2 fruit fly cellular contexts compared by ENCODE assay signal in the genomic region with DNA sequence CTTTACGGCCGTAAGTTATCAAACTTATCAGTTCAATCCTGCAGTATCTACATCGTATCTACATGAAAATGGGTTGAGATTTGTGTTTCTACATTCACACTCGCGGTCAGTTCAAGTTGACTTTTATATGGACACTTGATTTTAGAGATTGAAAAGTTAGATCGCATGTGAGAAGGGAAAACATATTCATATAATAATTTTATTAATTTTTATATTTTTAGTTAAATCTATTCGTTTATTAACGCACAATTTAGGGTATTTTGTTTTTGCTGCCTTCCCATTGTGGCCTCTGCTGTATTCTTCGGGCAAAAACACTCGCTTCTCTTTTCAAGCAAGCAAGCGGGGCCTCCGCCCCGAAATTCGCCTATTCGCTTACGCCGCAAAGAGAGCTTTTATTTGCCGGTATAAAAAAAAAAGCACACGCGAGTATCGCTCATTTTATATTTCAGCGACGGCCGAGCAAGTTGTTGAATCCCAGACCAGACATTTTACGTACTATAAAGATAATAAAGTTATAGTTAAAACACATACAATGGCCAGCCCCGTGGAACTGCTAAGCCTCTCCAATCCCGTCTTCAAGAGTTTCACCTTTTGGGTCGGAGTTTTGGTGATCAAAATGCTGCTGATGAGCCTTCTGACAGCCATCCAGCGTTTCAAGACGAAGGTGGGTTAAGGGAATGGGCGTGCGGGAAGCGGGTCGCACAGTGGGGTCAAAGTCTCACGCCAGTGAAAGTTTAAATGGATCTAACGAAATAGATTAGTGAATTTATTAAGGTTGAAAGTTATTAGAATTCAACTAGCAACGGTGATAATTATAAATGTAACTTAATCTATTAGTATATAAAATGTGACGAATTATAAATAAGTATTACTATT.
TF ChIP-seq lines count a peak whose summit lies in the region.

No protein-coding gene starts in this region.

TF ChIP-seq in whole organism, embryonic, 481 proteins besides CTCF, POLR2A, EP300 and RAD21 (continued from another document and continues in another):
- TF ChIP-seq CrebB (tag; optimal IDR thresholded peaks at IDR 0.05; lab: Kevin White, UChicago) (peak; percentile 75), CG18619 (GFP tag; optimal IDR thresholded peaks at IDR 0.05; lab: Kevin White, UChicago) (peak; percentile 80), CG30431 (GFP tag; optimal IDR thresholded peaks at IDR 0.05; lab: Kevin White, UChicago) (peak; percentile 67), CG9932 (GFP tag; IDR thresholded peaks at IDR 0.05; lab: Robert Waterston, UW) (peak; percentile 91), CG4404 (GFP tag; IDR thresholded peaks at IDR 0.05; lab: Robert Waterston, UW) (peak; percentile 74), chinmo (GFP tag; IDR thresholded peaks at IDR 0.05; lab: Robert Waterston, UW; ENCODE audit: partially characterized antibody) (0 out of 4 replicates have a peak, but pooled peaks have one; percentile 51), Xrp1 (GFP tag; IDR thresholded peaks at IDR 0.05; lab: Robert Waterston, UW) (peak; percentile 93), ewg (GFP tag; optimal IDR thresholded peaks at IDR 0.05; lab: Kevin White, UChicago) (peak; percentile 78), knrl (GFP tag; IDR thresholded peaks at IDR 0.05; lab: Robert Waterston, UW; ENCODE audit: partially characterized antibody) (0 out of 3 replicates have a peak, but pooled peaks have one; percentile 33), C15 (GFP tag; IDR thresholded peaks at IDR 0.05; lab: Robert Waterston, UW) (peak; percentile 76; the same call in 2 of the 3 replicates), CG17802 (tag; optimal IDR thresholded peaks at IDR 0.05; lab: Kevin White, UChicago) (peak; percentile 54), Sox102F (GFP tag; optimal IDR thresholded peaks at IDR 0.05; lab: Kevin White, UChicago) (peak; percentile 94), br (optimal IDR thresholded peaks at IDR 0.05; lab: Kevin White, UChicago) (no peak), ATbp (GFP tag; optimal IDR thresholded peaks at IDR 0.05; lab: Kevin White, UChicago) (peak; percentile 87), Bdp1 (GFP tag; optimal IDR thresholded peaks at IDR 0.05; lab: Kevin White, UChicago) (no peak), CG18011 (GFP tag; optimal IDR thresholded peaks at IDR 0.05; lab: Kevin White, UChicago) (peak; percentile 54), D (optimal IDR thresholded peaks at IDR 0.05; lab: Kevin White, UChicago) (no peak), D (GFP tag; optimal IDR thresholded peaks at IDR 0.05; lab: Kevin White, UChicago) (peak; percentile 80), pb (GFP tag; optimal IDR thresholded peaks at IDR 0.05; lab: Kevin White, UChicago) (no peak), Dip2 (GFP tag; IDR thresholded peaks at IDR 0.05; lab: Robert Waterston, UW) (no peak), CG17186 (GFP tag; optimal IDR thresholded peaks at IDR 0.05; lab: Kevin White, UChicago) (peak; percentile 46), salm (tag; optimal IDR thresholded peaks at IDR 0.05; lab: Kevin White, UChicago) (peak; percentile 91), ash1 (GFP tag; optimal IDR thresholded peaks at IDR 0.05; lab: Kevin White, UChicago) (no peak), CG3847 (GFP tag; IDR thresholded peaks at IDR 0.05; lab: Robert Waterston, UW) (peak; percentile 85), CG5180 (GFP tag; optimal IDR thresholded peaks at IDR 0.05; lab: Kevin White, UChicago) (peak; percentile 75), pfk (GFP tag; optimal IDR thresholded peaks at IDR 0.05; lab: Kevin White, UChicago) (peak; percentile 8), nau (GFP tag; optimal IDR thresholded peaks at IDR 0.05; lab: Kevin White, UChicago) (peak; percentile 81), CG12219 (GFP tag; optimal IDR thresholded peaks at IDR 0.05; lab: Kevin White, UChicago) (peak; percentile 82), nom (GFP tag; optimal IDR thresholded peaks at IDR 0.05; lab: Kevin White, UChicago) (peak; percentile 82), CG2129 (GFP tag; IDR thresholded peaks at IDR 0.05; lab: Robert Waterston, UW; ENCODE audit: partially characterized antibody) (no peak), CG10543 (GFP tag; optimal IDR thresholded peaks at IDR 0.05; lab: Kevin White, UChicago) (peak; percentile 85), CG3281 (GFP tag; optimal IDR thresholded peaks at IDR 0.05; lab: Kevin White, UChicago) (peak; percentile 92), CG12769 (tag; optimal IDR thresholded peaks at IDR 0.05; lab: Kevin White, UChicago) (peak; percentile 30), Mad (GFP tag; optimal IDR thresholded peaks at IDR 0.05; lab: Kevin White, UChicago) (peak; percentile 22), Opbp (GFP tag; IDR thresholded peaks at IDR 0.05; lab: Robert Waterston, UW; ENCODE audit: partially characterized antibody) (no peak), dati (GFP tag; IDR thresholded peaks at IDR 0.05; lab: Robert Waterston, UW) (no peak), Chrac-16 (GFP tag; optimal IDR thresholded peaks at IDR 0.05; lab: Kevin White, UChicago) (peak; percentile 70), her (GFP tag; optimal IDR thresholded peaks at IDR 0.05; lab: Kevin White, UChicago) (no peak), ac (GFP tag; optimal IDR thresholded peaks at IDR 0.05; lab: Kevin White, UChicago) (peak; percentile 57), CG7987 (GFP tag; optimal IDR thresholded peaks at IDR 0.05; lab: Kevin White, UChicago) (peak; percentile 48), MESR4 (GFP tag; optimal IDR thresholded peaks at IDR 0.05; lab: Kevin White, UChicago) (peak; percentile 18), Hsf (GFP tag; optimal IDR thresholded peaks at IDR 0.05; lab: Kevin White, UChicago) (peak; percentile 32), vfl (GFP tag; optimal IDR thresholded peaks at IDR 0.05; lab: Kevin White, UChicago) (no peak), sima (GFP tag; optimal IDR thresholded peaks at IDR 0.05; lab: Kevin White, UChicago) (no peak), Side (GFP tag; optimal IDR thresholded peaks at IDR 0.05; lab: Kevin White, UChicago) (no peak), CG3726 (GFP tag; IDR thresholded peaks at IDR 0.05; lab: Robert Waterston, UW) (0 out of 3 replicates have a peak, but pooled peaks have one; percentile 66), Scr (GFP tag; IDR thresholded peaks at IDR 0.05; lab: Robert Waterston, UW; ENCODE audit: partially characterized antibody) (no peak), CG8924 (tag; optimal IDR thresholded peaks at IDR 0.05; lab: Kevin White, UChicago) (peak; percentile 93), corto (GFP tag; optimal IDR thresholded peaks at IDR 0.05; lab: Kevin White, UChicago) (peak; percentile 71), Ada2b (GFP tag; IDR thresholded peaks at IDR 0.05; lab: Robert Waterston, UW) (peak; percentile 91), CG6654 (GFP tag; optimal IDR thresholded peaks at IDR 0.05; lab: Kevin White, UChicago) (peak; percentile 67), CG16815 (GFP tag; optimal IDR thresholded peaks at IDR 0.05; lab: Kevin White, UChicago) (peak; percentile 73), CG6765 (GFP tag; optimal IDR thresholded peaks at IDR 0.05; lab: Kevin White, UChicago) (peak; percentile 84), ci (GFP tag; IDR thresholded peaks at IDR 0.05; lab: Robert Waterston, UW) (peak; percentile 95), CG11696 (GFP tag; IDR thresholded peaks at IDR 0.05; lab: Robert Waterston, UW) (peak; percentile 98), CG9876 (GFP tag; optimal IDR thresholded peaks at IDR 0.05; lab: Kevin White, UChicago) (no peak), Rx (GFP tag; IDR thresholded peaks at IDR 0.05; lab: Robert Waterston, UW) (peak; percentile 84), Deaf1 (tag; optimal IDR thresholded peaks at IDR 0.05; lab: Kevin White, UChicago) (peak; percentile 75), CG11695 (GFP tag; IDR thresholded peaks at IDR 0.05; lab: Robert Waterston, UW) (peak; percentile 91)

TF ChIP-seq in whole organism, prepupa, 60 proteins besides CTCF, POLR2A, EP300 and RAD21 (continued from another document):
- TF ChIP-seq CG8632 (GFP tag; optimal IDR thresholded peaks at IDR 0.05; lab: Kevin White, UChicago): peak; percentile 85
- peak; percentile 74 for TF ChIP-seq Hr4 (GFP tag; optimal IDR thresholded peaks at IDR 0.05; lab: Kevin White, UChicago)
- peak; percentile 83 for TF ChIP-seq CG6808 (GFP tag; optimal IDR thresholded peaks at IDR 0.05; lab: Kevin White, UChicago)
- TF ChIP-seq CG16779 (tag; optimal IDR thresholded peaks at IDR 0.05; lab: Kevin White, UChicago): peak; percentile 79
- TF ChIP-seq CG10669 (GFP tag; optimal IDR thresholded peaks at IDR 0.05; lab: Kevin White, UChicago): peak; percentile 83
- TF ChIP-seq CG3919 (GFP tag; optimal IDR thresholded peaks at IDR 0.05; lab: Kevin White, UChicago): peak; percentile 87
- no peak for TF ChIP-seq Hr38 (GFP tag; optimal IDR thresholded peaks at IDR 0.05; lab: Kevin White, UChicago)
- peak; percentile 90 for TF ChIP-seq Gug (GFP tag; IDR thresholded peaks at IDR 0.05; lab: Robert Waterston, UW)
- peak; percentile 65 for TF ChIP-seq cyc (GFP tag; optimal IDR thresholded peaks at IDR 0.05; lab: Kevin White, UChicago)
- peak; percentile 79 for TF ChIP-seq CG6792 (GFP tag; optimal IDR thresholded peaks at IDR 0.05; lab: Kevin White, UChicago)
- TF ChIP-seq salr (GFP tag; optimal IDR thresholded peaks at IDR 0.05; lab: Kevin White, UChicago): peak; percentile 56 to 67
- TF ChIP-seq CG34406 (GFP tag; optimal IDR thresholded peaks at IDR 0.05; lab: Kevin White, UChicago): peak; percentile 86
- peak; percentile 63 for TF ChIP-seq Blimp-1 (GFP tag; optimal IDR thresholded peaks at IDR 0.05; lab: Kevin White, UChicago)
